Worm (Caenorhabditis elegans): ENCODE results near the gene srv-1.

srv-1 gene

ce11 chrIII:6805397-6805796 lies 44.8 kb upstream of the srv-1 start (continued):
- TF ChIP-seq nfya-2 (GFP tag; IDR thresholded peaks at IDR 0.05) (no peak), pbrm-1 (GFP tag; IDR thresholded peaks at IDR 0.05) (no peak), B0261.1 (tag; optimal IDR thresholded peaks at IDR 0.05) (peak; percentile 76), madf-10 (tag; optimal IDR thresholded peaks at IDR 0.05) (no peak), mxl-1 (tag; optimal IDR thresholded peaks at IDR 0.05) (peak; percentile 44), F57C9.4 (tag; optimal IDR thresholded peaks at IDR 0.05) (no peak), rpc-1 (optimal IDR thresholded peaks at IDR 0.05) (peak; percentile 61), rpc-1 (tag; optimal IDR thresholded peaks at IDR 0.05) (peak; percentile 77), lag-1 (GFP tag; IDR thresholded peaks at IDR 0.05) (no peak), egl-18 (GFP tag; IDR thresholded peaks at IDR 0.05) (no peak), ekl-4 (GFP tag; IDR thresholded peaks at IDR 0.05) (no peak), tlf-1 (GFP tag; optimal IDR thresholded peaks at IDR 0.05) (no peak), K12H6.12 (tag; optimal IDR thresholded peaks at IDR 0.05) (no peak), C06A6.2 (GFP tag; conservative IDR thresholded peaks at IDR 0.05) (no peak), mes-4 (tag; optimal IDR thresholded peaks at IDR 0.05) (no peak), F23B12.7 (tag; optimal IDR thresholded peaks at IDR 0.05; ENCODE audit: insufficient read depth) (peak; percentile 70), C17E4.6 (GFP tag; IDR thresholded peaks at IDR 0.05) (no peak), chd-7 (tag; optimal IDR thresholded peaks at IDR 0.05) (no peak), ztf-6 (GFP tag; IDR thresholded peaks at IDR 0.05) (no peak)

- TF ChIP-seq hlh-12 (tag; optimal IDR thresholded peaks at IDR 0.05) (no peak), pha-4 (tag; optimal IDR thresholded peaks at IDR 0.05) (no peak), cebp-1 (GFP tag; IDR thresholded peaks at IDR 0.05) (0 out of 2 replicates have a peak, but pooled peaks have one; percentile 20), cebp-1 (tag; optimal IDR thresholded peaks at IDR 0.05) (peak; percentile 85), rec-8 (tag; optimal IDR thresholded peaks at IDR 0.05) (no peak), snpc-1.3 (tag; optimal IDR thresholded peaks at IDR 0.05; ENCODE audit: insufficient read depth) (no peak)
These were observed 33.3 kb upstream of the srv-1 start, which contains the start of gene F28F5.4 for ce11 chrIII:6816930-6817329. Gene F28F5.4, minus strand, starts transcription at chrIII:6817033.

- TF ChIP-seq nhr-120 (GFP tag; IDR thresholded peaks at IDR 0.05) (no peak), nhr-80 (tag; optimal IDR thresholded peaks at IDR 0.05) (peak; percentile 25), egl-44 (GFP tag; IDR thresholded peaks at IDR 0.05) (0 out of 2 replicates have a peak, but pooled peaks have one; percentile 17)
These were observed 32.1 kb upstream of the srv-1 start for ce11 chrIII:6818037-6818436.

ce11 chrIII:6819322-6819901 lies 30.8 kb upstream of the srv-1 start, which contains the start of gene F28F5.6:
Gene F28F5.6, minus strand, starts transcription at chrIII:6819372.
- TF ChIP-seq ceh-79 (tag; optimal IDR thresholded peaks at IDR 0.05) (no peak), nfyb-1 (GFP tag; IDR thresholded peaks at IDR 0.05) (no peak), nhr-80 (tag; optimal IDR thresholded peaks at IDR 0.05) (peak; percentile 43), tbx-9 (tag; optimal IDR thresholded peaks at IDR 0.05; ENCODE audit: borderline replicate concordance) (no peak), nhr-120 (GFP tag; IDR thresholded peaks at IDR 0.05) (no peak)

ce11 chrIII:6820343-6820985 lies 29.7 kb upstream of the srv-1 start, which contains the start of gene ten-1:
Gene ten-1, plus strand, starts transcription at chrIII:6820935.
- TF ChIP-seq mcd-1 (GFP tag; IDR thresholded peaks at IDR 0.05) (no peak), cebp-2 (GFP tag; IDR thresholded peaks at IDR 0.05) (no peak), hmg-1.2 (GFP tag; IDR thresholded peaks at IDR 0.05) (0 out of 2 replicates have a peak, but pooled peaks have one; percentile 31)

All from whole organism, young adult.